Worm (Caenorhabditis elegans) whole organism, L3 larva: ENCODE data around the gene B0024.15.

Experiments used
- R02D3.7 ChIP-seq: fragments of 150-350 bp; optimal IDR thresholded peaks from 2 replicates; lab custom pipeline; 2014; ENCODE audit warnings: missing biosample characterization, missing genetic modification characterization
- aly-2 ChIP-seq: fragments of 150-350 bp; optimal IDR thresholded peaks from 2 replicates; lab custom pipeline; 2014; ENCODE audit warnings: missing biosample characterization, missing genetic modification characterization
- ama-1 ChIP-seq: fragments of 150-350 bp; optimal IDR thresholded peaks from 2 replicates; lab custom pipeline; 2018
- ceh-16 ChIP-seq: sonication (generic microtip); optimal IDR thresholded peaks from 2 replicates; lab custom pipeline; 2017; ENCODE audit warnings: missing biosample characterization, missing genetic modification characterization
- ceh-28 ChIP-seq: fragments of 150-350 bp; optimal IDR thresholded peaks from 2 replicates; lab custom pipeline; 2014; ENCODE audit warnings: missing biosample characterization, missing genetic modification reagents, missing genetic modification characterization
- ceh-82 ChIP-seq: fragments of 150-350 bp; optimal IDR thresholded peaks from 2 replicates; lab custom pipeline; 2014; ENCODE audit warnings: missing biosample characterization, missing genetic modification characterization
- ceh-9 ChIP-seq: sonication (generic microtip); optimal IDR thresholded peaks from 2 replicates; lab custom pipeline; 2018; ENCODE audit warnings: missing biosample characterization, missing genetic modification characterization
- egl-27 ChIP-seq: sonication (generic microtip); optimal IDR thresholded peaks from 4 replicates; lab custom pipeline; 2017; ENCODE audit warnings: missing biosample characterization, missing genetic modification reagents, missing genetic modification characterization
- egl-5 ChIP-seq: fragments of 150-350 bp; optimal IDR thresholded peaks from 2 replicates; lab custom pipeline; 2017; ENCODE audit warnings: missing biosample characterization, missing genetic modification reagents, missing genetic modification characterization, inconsistent platforms
- elt-2 ChIP-seq: sonication (generic microtip); optimal IDR thresholded peaks from 2 replicates; lab custom pipeline; 2016; ENCODE audit warnings: missing genetic modification reagents, mild to moderate bottlenecking, missing genetic modification characterization, missing compliant biosample characterization
- elt-3 ChIP-seq, 3 experiments: fragments of 150-350 bp in 1 of 3; sonication (generic microtip) in 2 of 3; optimal IDR thresholded peaks; 2 replicates in 2 of 3; 4 replicates in 1 of 3; lab custom pipeline; 2014 to 2017; ENCODE audit warnings: missing biosample characterization in 3 of 3, missing genetic modification characterization in 3 of 3
- fkh-10 ChIP-seq: sonication (generic microtip); optimal IDR thresholded peaks from 2 replicates; lab custom pipeline; 2017; ENCODE audit warnings: missing biosample characterization, missing genetic modification reagents, missing genetic modification characterization
- fkh-2 ChIP-seq: fragments of 150-350 bp; optimal IDR thresholded peaks from 2 replicates; lab custom pipeline; 2014; ENCODE audit warnings: missing biosample characterization, missing genetic modification reagents, missing genetic modification characterization
- fos-1 ChIP-seq: fragments of 150-350 bp; optimal IDR thresholded peaks from 2 replicates; lab custom pipeline; 2014; ENCODE audit warnings: missing biosample characterization, missing genetic modification characterization
- hmg-11 ChIP-seq: sonication (generic microtip); optimal IDR thresholded peaks from 2 replicates; lab custom pipeline; 2016; ENCODE audit warnings: missing genetic modification characterization, missing compliant biosample characterization
- jun-1 ChIP-seq: fragments of 150-350 bp; optimal IDR thresholded peaks from 2 replicates; lab custom pipeline; 2014; ENCODE audit warnings: missing biosample characterization, missing genetic modification reagents, missing genetic modification characterization
- lin-15B ChIP-seq: fragments of 150-350 bp; optimal IDR thresholded peaks from 2 replicates; lab custom pipeline; 2014; ENCODE audit warnings: missing biosample characterization, missing genetic modification characterization
- lin-39 ChIP-seq: fragments of 150-350 bp; optimal IDR thresholded peaks from 2 replicates; lab custom pipeline; 2018; ENCODE audit warnings: missing biosample characterization, missing genetic modification reagents, missing genetic modification characterization
- lsy-12 ChIP-seq: sonication (generic microtip); optimal IDR thresholded peaks from 2 replicates; lab custom pipeline; 2016; ENCODE audit warnings: mild to moderate bottlenecking, missing genetic modification characterization, missing compliant biosample characterization
- mdl-1 ChIP-seq: fragments of 150-350 bp; optimal IDR thresholded peaks from 2 replicates; lab custom pipeline; 2014; ENCODE audit warnings: missing biosample characterization, missing genetic modification characterization
- mml-1 ChIP-seq: fragments of 150-350 bp; sonication (generic microtip); optimal IDR thresholded peaks from 3 replicates; lab custom pipeline; 2014; ENCODE audit warnings: missing biosample characterization, missing genetic modification characterization
- nfya-1 ChIP-seq: sonication (generic microtip); optimal IDR thresholded peaks from 2 replicates; lab custom pipeline; 2017; ENCODE audit warnings: missing genetic modification characterization, mild to moderate bottlenecking, missing compliant biosample characterization, antibody characterized with exemption, moderate library complexity; ENCODE audit not compliant: insufficient read depth
- nhr-11 ChIP-seq: fragments of 150-350 bp; optimal IDR thresholded peaks from 2 replicates; lab custom pipeline; 2014; ENCODE audit warnings: missing biosample characterization, missing genetic modification characterization
- nhr-23 ChIP-seq: fragments of 150-350 bp; optimal IDR thresholded peaks from 2 replicates; lab custom pipeline; 2014; ENCODE audit warnings: missing biosample characterization, missing genetic modification reagents, missing genetic modification characterization
- nhr-25 ChIP-seq: sonication (generic microtip); optimal IDR thresholded peaks from 2 replicates; lab custom pipeline; 2017; ENCODE audit warnings: missing biosample characterization, missing genetic modification characterization
- nhr-28 ChIP-seq: fragments of 150-350 bp; optimal IDR thresholded peaks from 2 replicates; lab custom pipeline; 2014; ENCODE audit warnings: missing biosample characterization, missing genetic modification characterization
- nhr-43 ChIP-seq: sonication (generic microtip); optimal IDR thresholded peaks from 2 replicates; lab custom pipeline; 2016; ENCODE audit warnings: mild to moderate bottlenecking, missing genetic modification characterization, missing compliant biosample characterization; ENCODE audit not compliant: poor library complexity, severe bottlenecking
- nhr-67 ChIP-seq: fragments of 150-350 bp; optimal IDR thresholded peaks from 2 replicates; lab custom pipeline; 2014; ENCODE audit warnings: missing biosample characterization, missing genetic modification characterization
- nhr-76 ChIP-seq: fragments of 150-350 bp; sonication (generic microtip); optimal IDR thresholded peaks from 5 replicates; lab custom pipeline; 2014; ENCODE audit warnings: missing biosample characterization, missing genetic modification characterization
- nhr-77 ChIP-seq: fragments of 150-350 bp; optimal IDR thresholded peaks from 2 replicates; lab custom pipeline; 2014; ENCODE audit warnings: missing biosample characterization, missing genetic modification characterization
- pha-4 ChIP-seq: fragments of 150-350 bp; optimal IDR thresholded peaks from 2 replicates; lab custom pipeline; 2014; ENCODE audit warnings: missing biosample characterization, missing genetic modification reagents, missing genetic modification characterization
- pqm-1 ChIP-seq: fragments of 150-350 bp; optimal IDR thresholded peaks from 2 replicates; lab custom pipeline; 2017; ENCODE audit warnings: missing biosample characterization, missing genetic modification characterization, inconsistent platforms
- sea-2 ChIP-seq: fragments of 150-350 bp; sonication (generic microtip); optimal IDR thresholded peaks from 4 replicates; lab custom pipeline; 2014; ENCODE audit warnings: missing biosample characterization, missing genetic modification reagents, missing genetic modification characterization
- skn-1 ChIP-seq: fragments of 150-350 bp; optimal IDR thresholded peaks from 2 replicates; lab custom pipeline; 2014; ENCODE audit warnings: missing biosample characterization, missing genetic modification characterization
- snpc-4 ChIP-seq: fragments of 150-350 bp; optimal IDR thresholded peaks from 2 replicates; lab custom pipeline; 2014; ENCODE audit warnings: missing biosample characterization, missing genetic modification characterization
- tbx-2 ChIP-seq: sonication (generic microtip); optimal IDR thresholded peaks from 2 replicates; lab custom pipeline; 2016; ENCODE audit warnings: mild to moderate bottlenecking, missing genetic modification characterization, missing compliant biosample characterization
- unc-39 ChIP-seq: sonication (generic microtip); optimal IDR thresholded peaks from 4 replicates; lab custom pipeline; 2017; ENCODE audit warnings: missing biosample characterization, missing genetic modification characterization
- unc-62 ChIP-seq: fragments of 150-350 bp; sonication (generic microtip); optimal IDR thresholded peaks from 4 replicates; lab custom pipeline; 2014; ENCODE audit warnings: missing biosample characterization, missing genetic modification reagents, missing genetic modification characterization
- zag-1 ChIP-seq: fragments of 150-350 bp; optimal IDR thresholded peaks from 2 replicates; lab custom pipeline; 2014; ENCODE audit warnings: missing biosample characterization, missing genetic modification characterization
- ztf-11 ChIP-seq: fragments of 150-350 bp; optimal IDR thresholded peaks from 2 replicates; lab custom pipeline; 2014; ENCODE audit warnings: missing biosample characterization, missing genetic modification characterization
- ztf-4 ChIP-seq: fragments of 150-350 bp; optimal IDR thresholded peaks from 2 replicates; lab custom pipeline; 2014; ENCODE audit warnings: missing biosample characterization, missing genetic modification characterization

B0024.15 gene

ce11 chrV:10323537-10323936 is 33.7 kb downstream of the B0024.15 start:
- TF ChIP-seq ceh-28 (tag; lab: Kevin White, UChicago) (no peak), lsy-12 (tag; lab: Kevin White, UChicago) (no peak), sea-2 (GFP tag; lab: Kevin White, UChicago) (no peak), jun-1 (tag; lab: Kevin White, UChicago) (no peak), ceh-16 (tag; lab: Kevin White, UChicago) (no peak), ztf-4 (tag; lab: Kevin White, UChicago) (no peak)
- TF ChIP-seq, all 47 proteins: peak for 0

- no peak for TF ChIP-seq ztf-11 (tag; lab: Kevin White, UChicago)
- peak; percentile 74 for TF ChIP-seq pha-4 (tag; lab: Kevin White, UChicago)
- TF ChIP-seq aly-2 (tag; lab: Kevin White, UChicago): no peak
- TF ChIP-seq ama-1 (lab: Kevin White, UChicago): no peak
Measured at ce11 chrV:10328080-10328479, 38.2 kb downstream of the B0024.15 start.

ce11 chrV:10332012-10332411 is 42.2 kb downstream of the B0024.15 start, which contains the start of gene crm-1:
Gene crm-1 (minus strand): TSS chrV:10332112.
- no peak for TF ChIP-seq mml-1 (tag; lab: Kevin White, UChicago)
- no peak for TF ChIP-seq ztf-11 (tag; lab: Kevin White, UChicago)
- TF ChIP-seq egl-5 (tag; lab: Kevin White, UChicago): no peak
- no peak for TF ChIP-seq fkh-10 (GFP tag; lab: Kevin White, UChicago)
- no peak for TF ChIP-seq ceh-82
- no peak for TF ChIP-seq R02D3.7
- no peak for TF ChIP-seq snpc-4 (tag; lab: Kevin White, UChicago)
- no peak for TF ChIP-seq zag-1
- no peak for TF ChIP-seq nhr-28 (tag; lab: Kevin White, UChicago)
- TF ChIP-seq lsy-12 (tag; lab: Kevin White, UChicago): no peak
- TF ChIP-seq fos-1 (tag; lab: Kevin White, UChicago): no peak
- TF ChIP-seq unc-62 (GFP tag; lab: Kevin White, UChicago): no peak
- no peak for TF ChIP-seq egl-27
- no peak for TF ChIP-seq nhr-77 (tag; lab: Kevin White, UChicago)
- TF ChIP-seq ceh-28 (tag; lab: Kevin White, UChicago): no peak
- no peak for TF ChIP-seq tbx-2

ce11 chrV:10333843-10334242 is 44.0 kb downstream of the B0024.15 start:
- TF ChIP-seq egl-5 (tag; lab: Kevin White, UChicago) (no peak), elt-2 (peak; percentile 35)
- TF ChIP-seq, all 47 proteins: peak for 1

ce11 chrV:10338305-10338992 is 48.6 kb downstream of the B0024.15 start, which contains the start of gene arx-2:
Gene arx-2 (minus strand): TSS chrV:10338355.
- TF ChIP-seq ama-1 (lab: Kevin White, UChicago) (no peak), unc-62 (GFP tag; lab: Kevin White, UChicago) (no peak), nhr-23 (tag; lab: Kevin White, UChicago) (peak; percentile 65), snpc-4 (tag; lab: Kevin White, UChicago) (peak; percentile 67), nhr-25 (tag; lab: Kevin White, UChicago) (no peak), elt-3 (tag; optimal IDR thresholded peaks at IDR 0.05; lab: Kevin White, UChicago) (no peak), nhr-67 (tag; lab: Kevin White, UChicago) (no peak), fkh-10 (GFP tag; lab: Kevin White, UChicago) (no peak), ceh-28 (tag; lab: Kevin White, UChicago) (no peak), mml-1 (tag; lab: Kevin White, UChicago) (no peak), ztf-11 (tag; lab: Kevin White, UChicago) (no peak), ceh-9 (tag; lab: Kevin White, UChicago) (no peak), nhr-76 (tag; lab: Kevin White, UChicago) (no peak), egl-27 (no peak), fkh-2 (tag; lab: Kevin White, UChicago) (no peak), pqm-1 (no peak), pha-4 (tag; lab: Kevin White, UChicago) (peak; percentile 82), unc-39 (tag; lab: Kevin White, UChicago) (no peak), jun-1 (tag; lab: Kevin White, UChicago) (no peak), nhr-11 (tag; lab: Kevin White, UChicago) (no peak), egl-5 (tag; lab: Kevin White, UChicago) (no peak), nfya-1 (tag; lab: Kevin White, UChicago) (peak; percentile 53), sea-2 (GFP tag; lab: Kevin White, UChicago) (no peak), ceh-82 (no peak), mdl-1 (tag; lab: Kevin White, UChicago) (no peak), R02D3.7 (no peak), lin-39 (tag; lab: Kevin White, UChicago) (no peak), skn-1 (tag; lab: Kevin White, UChicago) (no peak), elt-2 (no peak), hmg-11 (peak; percentile 13), nhr-28 (tag; lab: Kevin White, UChicago) (no peak), fos-1 (tag; lab: Kevin White, UChicago) (no peak), aly-2 (tag; lab: Kevin White, UChicago) (no peak), tbx-2 (no peak), nhr-43 (no peak), ztf-4 (tag; lab: Kevin White, UChicago) (no peak), lin-15B (peak; percentile 69)
